Worm (Caenorhabditis elegans) whole organism, midembryonic: ENCODE data around the gene eat-20.

Source experiments
- T22C8.4 ChIP-seq: fragments of 200-800 bp; sonication (Bioruptor generic); IDR thresholded peaks from 2 replicates; pipeline ENCODE4 v1.3.6; 2022; ENCODE audit warnings: missing genetic modification characterization, missing compliant biosample characterization
- cog-1 ChIP-seq: sonication (generic microtip); optimal IDR thresholded peaks from 2 replicates; lab custom pipeline; 2016; ENCODE audit warnings: missing genetic modification characterization, missing compliant biosample characterization
- flt-1 ChIP-seq: fragments of 200-800 bp; sonication (Bioruptor generic); IDR thresholded peaks from 2 replicates; pipeline ENCODE4 v1.3.6; 2022; ENCODE audit warnings: missing genetic modification characterization, missing compliant biosample characterization
- ref-1 ChIP-seq: fragments of 200-800 bp; sonication (Bioruptor generic); conservative IDR thresholded peaks from 2 replicates; pipeline ENCODE4 v1.3.6; 2022; ENCODE audit warnings: missing genetic modification reagents, missing genetic modification characterization, missing compliant biosample characterization
- tab-1 ChIP-seq: fragments of 200-800 bp; sonication (Bioruptor generic); IDR thresholded peaks from 2 replicates; pipeline ENCODE4 v1.3.6; 2022; ENCODE audit warnings: missing genetic modification characterization, missing compliant biosample characterization
- ztf-29 ChIP-seq: fragments of 200-800 bp; sonication (Bioruptor generic); IDR thresholded peaks from 2 replicates; pipeline ENCODE4 v1.3.6; 2022; ENCODE audit warnings: missing genetic modification reagents, missing genetic modification characterization, missing compliant biosample characterization

DNA sequence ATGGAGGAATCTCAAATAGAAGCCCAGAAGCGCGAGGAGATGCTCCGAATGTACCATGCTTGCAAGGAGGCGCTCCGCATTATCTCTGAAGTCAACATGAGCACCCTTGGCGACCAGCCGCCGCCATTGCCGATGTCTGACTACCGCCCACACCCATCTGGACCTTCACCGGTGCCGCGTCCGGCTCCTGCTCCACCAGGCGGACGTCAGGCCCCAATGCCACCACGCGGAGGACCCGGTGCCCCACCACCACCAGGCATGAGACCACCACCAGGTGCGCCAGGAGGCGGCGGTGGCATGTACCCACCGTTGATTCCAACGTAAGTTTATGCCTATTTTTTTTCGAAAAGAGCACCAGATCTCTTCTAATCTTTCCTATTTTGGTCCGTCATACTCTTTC lies 62.2 kb downstream of the eat-20 start:
- no peak for TF ChIP-seq T22C8.4 (GFP tag; lab: Robert Waterston, UW)
- TF ChIP-seq flt-1: 0 out of 2 replicates have a peak, but pooled peaks have one; percentile 4
- no peak for TF ChIP-seq tab-1
- TF ChIP-seq ref-1 (GFP tag; lab: Robert Waterston, UW): no peak
- no peak for TF ChIP-seq cog-1 (tag; lab: Kevin White, UChicago)
- no peak for TF ChIP-seq ztf-29 (GFP tag; lab: Robert Waterston, UW)
